Fruit fly (Drosophila melanogaster) ovary, adult (tissue): ENCODE measurements around the gene Hez.
A peak's percentile ranks its signal among the peaks of the same experiment; 100 is the strongest.

Source experiments
- CG17801 ChIP-seq: fragments of 200-800 bp; optimal IDR thresholded peaks from 2 replicates; lab custom pipeline; 2019; ENCODE audit warnings: missing biosample characterization, mild to moderate bottlenecking, missing genetic modification characterization, moderate library complexity; ENCODE audit not compliant: partially characterized antibody

Hez gene

dm6 chr3L:9859624-9860023 is 34.9 kb downstream of the Hez start, which contains the start of gene CG10809:
Gene CG10809, minus strand, starts transcription at chr3L:9859889.
- TF ChIP-seq CG17801 (GFP tag; lab: Kevin White, UChicago), result peak; percentile 24

dm6 chr3L:9856430-9857218 is 37.9 kb downstream of the Hez start:
- peak; percentile 58 for TF ChIP-seq CG17801 (GFP tag; lab: Kevin White, UChicago)

- peak; percentile 95 for TF ChIP-seq CG17801 (GFP tag; lab: Kevin White, UChicago)
Measured at dm6 chr3L:9855784-9856426, 38.6 kb downstream of the Hez start.

- TF ChIP-seq CG17801 (GFP tag; lab: Kevin White, UChicago), result peak; percentile 8
Measured at dm6 chr3L:9854583-9855519, 39.7 kb downstream of the Hez start, which contains the start of gene RasGAP1. Gene RasGAP1, minus strand, starts transcription at chr3L:9855285.

- TF ChIP-seq CG17801 (GFP tag; lab: Kevin White, UChicago), result no peak
Measured at dm6 chr3L:9853895-9854470, 40.6 kb downstream of the Hez start.

- no peak for TF ChIP-seq CG17801 (GFP tag; lab: Kevin White, UChicago)
Measured at dm6 chr3L:9853140-9853746, 41.3 kb downstream of the Hez start.

- TF ChIP-seq CG17801 (GFP tag; lab: Kevin White, UChicago), result no peak
Measured at dm6 chr3L:9851000-9851671, 43.4 kb downstream of the Hez start.

- TF ChIP-seq CG17801 (GFP tag; lab: Kevin White, UChicago), result no peak
Measured at dm6 chr3L:9850114-9850513, 44.4 kb downstream of the Hez start.

- no peak for TF ChIP-seq CG17801 (GFP tag; lab: Kevin White, UChicago)
Measured at dm6 chr3L:9848744-9849143, 45.8 kb downstream of the Hez start.

dm6 chr3L:9847420-9847977 is 47.0 kb downstream of the Hez start:
- no peak for TF ChIP-seq CG17801 (GFP tag; lab: Kevin White, UChicago)

dm6 chr3L:9846577-9847342 is 47.8 kb downstream of the Hez start:
- no peak for TF ChIP-seq CG17801 (GFP tag; lab: Kevin White, UChicago)

dm6 chr3L:9845980-9846538 is 48.5 kb downstream of the Hez start:
- TF ChIP-seq CG17801 (GFP tag; lab: Kevin White, UChicago), result no peak
